Worm (Caenorhabditis elegans) whole organism, L3 larva: ENCODE data around the gene mesp-1.
A peak's percentile ranks its signal among the peaks of the same experiment; 100 is the strongest.

Source experiments
- ceh-82 ChIP-seq: fragments of 150-350 bp; optimal IDR thresholded peaks from 2 replicates; lab custom pipeline; 2014; ENCODE audit warnings: missing biosample characterization, missing genetic modification characterization
- egl-27 ChIP-seq: sonication (generic microtip); optimal IDR thresholded peaks from 4 replicates; lab custom pipeline; 2017; ENCODE audit warnings: missing biosample characterization, missing genetic modification reagents, missing genetic modification characterization
- mdl-1 ChIP-seq: fragments of 150-350 bp; optimal IDR thresholded peaks from 2 replicates; lab custom pipeline; 2014; ENCODE audit warnings: missing biosample characterization, missing genetic modification characterization
- pha-4 ChIP-seq: fragments of 150-350 bp; optimal IDR thresholded peaks from 2 replicates; lab custom pipeline; 2014; ENCODE audit warnings: missing biosample characterization, missing genetic modification reagents, missing genetic modification characterization
- zag-1 ChIP-seq: fragments of 150-350 bp; optimal IDR thresholded peaks from 2 replicates; lab custom pipeline; 2014; ENCODE audit warnings: missing biosample characterization, missing genetic modification characterization

DNA sequence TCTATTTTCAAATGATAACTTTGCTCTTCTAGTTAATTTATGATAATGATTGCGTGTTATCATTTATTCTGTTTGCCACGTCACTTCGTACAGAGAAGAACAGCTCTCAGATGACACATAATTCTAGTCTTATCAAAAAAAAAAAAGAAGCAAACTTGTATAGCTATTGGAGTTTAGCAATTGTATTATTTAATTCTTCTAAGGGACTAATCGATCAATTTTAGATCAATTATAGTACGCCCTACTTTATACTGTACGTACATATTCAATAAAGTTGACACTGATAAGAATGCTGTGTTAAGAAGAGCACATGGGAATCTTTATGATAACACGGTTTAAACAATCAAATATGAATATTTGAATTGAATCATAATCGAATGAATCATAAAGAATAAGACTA lies 43.2 kb downstream of the mesp-1 start:
- TF ChIP-seq zag-1 = no peak
- no peak for TF ChIP-seq mdl-1
- peak; percentile 44 for TF ChIP-seq pha-4
- no peak for TF ChIP-seq egl-27 (tag; lab: Kevin White, UChicago)
- TF ChIP-seq ceh-82 (tag; lab: Kevin White, UChicago) = no peak
